Worm (Caenorhabditis elegans): ENCODE data around the gene R10E4.3.

DNA sequence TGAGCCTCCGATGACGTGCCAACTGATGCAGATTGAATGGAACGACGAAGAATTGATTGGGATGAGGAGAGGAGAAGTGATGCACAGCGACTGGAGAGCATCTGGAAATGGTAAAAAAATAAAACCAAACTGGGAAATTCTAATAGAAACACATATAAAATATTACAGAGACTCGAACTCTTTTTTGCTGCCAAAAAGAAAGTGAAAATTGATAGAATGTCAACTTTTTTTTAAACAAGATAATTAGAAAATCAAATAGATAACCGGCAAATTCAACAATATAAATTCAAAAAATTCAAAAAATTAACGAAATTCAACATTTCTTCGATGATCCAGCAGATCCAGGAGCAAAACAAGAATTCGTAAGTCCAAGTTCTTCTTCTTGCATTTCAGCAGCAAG is 43.8 kb downstream of the R10E4.3 start, which contains the start of gene mrpl-21:
- TF ChIP-seq bed-3 (GFP tag; optimal IDR thresholded peaks at IDR 0.05) (no peak), lsy-2 (tag; optimal IDR thresholded peaks at IDR 0.05) (no peak), nhr-76 (tag; optimal IDR thresholded peaks at IDR 0.05) (no peak), pha-4 (tag; optimal IDR thresholded peaks at IDR 0.05) (no peak), unc-62 (GFP tag; optimal IDR thresholded peaks at IDR 0.05) (no peak), drap-1 (GFP tag; optimal IDR thresholded peaks at IDR 0.05) (no peak), flh-1 (GFP tag; optimal IDR thresholded peaks at IDR 0.05) (no peak)

Measured in whole organism, mixed stage, embryonic.